Worm (Caenorhabditis elegans) whole organism, late embryonic: ENCODE measurements around the gene C02F5.10.

Experiments
- C08G9.2 ChIP-seq: sonication (generic microtip); optimal IDR thresholded peaks from 2 replicates; lab custom pipeline; 2016; ENCODE audit warnings: mild to moderate bottlenecking, missing genetic modification characterization, moderate library complexity, missing compliant biosample characterization
- K09A11.1 ChIP-seq: sonication (generic microtip); optimal IDR thresholded peaks from 2 replicates; lab custom pipeline; 2017; ENCODE audit warnings: antibody characterized with exemption, mild to moderate bottlenecking, missing genetic modification characterization, missing compliant biosample characterization; ENCODE audit not compliant: insufficient read depth
- T23F11.4 ChIP-seq: fragments of 200-800 bp; sonication (Bioruptor generic); optimal IDR thresholded peaks from 2 replicates; lab custom pipeline; 2018; ENCODE audit warnings: mild to moderate bottlenecking, missing genetic modification characterization, missing compliant biosample characterization
- Y22D7AL.16 ChIP-seq: sonication (generic microtip); optimal IDR thresholded peaks from 2 replicates; lab custom pipeline; 2016; ENCODE audit warnings: missing genetic modification characterization, missing compliant biosample characterization
- ahr-1 ChIP-seq: sonication (generic microtip); optimal IDR thresholded peaks from 2 replicates; lab custom pipeline; 2016; ENCODE audit warnings: missing genetic modification characterization, missing compliant biosample characterization
- ceh-14 ChIP-seq: sonication (generic microtip); optimal IDR thresholded peaks from 2 replicates; lab custom pipeline; 2016; ENCODE audit warnings: missing genotype, missing genetic modification characterization, missing compliant biosample characterization
- ceh-19 ChIP-seq: fragments of 200-800 bp; sonication (Bioruptor generic); optimal IDR thresholded peaks from 2 replicates; lab custom pipeline; 2018; ENCODE audit warnings: mild to moderate bottlenecking, missing genetic modification characterization, missing compliant biosample characterization
- ceh-22 ChIP-seq: sonication (generic microtip); optimal IDR thresholded peaks from 2 replicates; lab custom pipeline; 2017; ENCODE audit warnings: missing biosample characterization, missing genetic modification characterization
- ceh-24 ChIP-seq: sonication (generic microtip); optimal IDR thresholded peaks from 2 replicates; lab custom pipeline; 2016; ENCODE audit warnings: mild to moderate bottlenecking, missing genetic modification characterization, missing compliant biosample characterization
- ceh-30 ChIP-seq: fragments of 150-350 bp; optimal IDR thresholded peaks from 2 replicates; lab custom pipeline; 2014; ENCODE audit warnings: missing biosample characterization, missing genetic modification characterization
- ceh-31 ChIP-seq: sonication (generic microtip); optimal IDR thresholded peaks from 2 replicates; lab custom pipeline; 2016; ENCODE audit warnings: missing genetic modification characterization, missing compliant biosample characterization
- ceh-45 ChIP-seq: fragments of 200-800 bp; sonication (Bioruptor generic); IDR thresholded peaks from 2 replicates; pipeline ENCODE4 v1.3.6; 2022; ENCODE audit warnings: missing genetic modification reagents, missing genetic modification characterization, missing compliant biosample characterization
- ceh-6 ChIP-seq: fragments of 200-800 bp; sonication (Bioruptor generic); optimal IDR thresholded peaks from 2 replicates; lab custom pipeline; 2018; ENCODE audit warnings: mild to moderate bottlenecking, missing genetic modification characterization, missing compliant biosample characterization
- dmd-4 ChIP-seq: sonication (generic microtip); optimal IDR thresholded peaks from 2 replicates; lab custom pipeline; 2016; ENCODE audit warnings: borderline replicate concordance, missing genetic modification characterization, missing compliant biosample characterization
- dve-1 ChIP-seq: sonication (generic microtip); optimal IDR thresholded peaks from 2 replicates; lab custom pipeline; 2017; ENCODE audit warnings: antibody characterized with exemption, mild to moderate bottlenecking, missing genetic modification characterization, missing compliant biosample characterization
- elt-4 ChIP-seq: sonication (generic microtip); optimal IDR thresholded peaks from 2 replicates; lab custom pipeline; 2016; ENCODE audit warnings: missing genetic modification characterization, missing compliant biosample characterization
- ets-4 ChIP-seq: sonication (generic microtip); optimal IDR thresholded peaks from 2 replicates; lab custom pipeline; 2016; ENCODE audit warnings: missing genetic modification characterization, missing compliant biosample characterization
- fax-1 ChIP-seq: sonication (generic microtip); optimal IDR thresholded peaks from 2 replicates; lab custom pipeline; 2016; ENCODE audit warnings: missing genotype, missing genetic modification characterization, missing compliant biosample characterization
- fkh-10 ChIP-seq: fragments of 150-350 bp; optimal IDR thresholded peaks from 2 replicates; lab custom pipeline; 2014; ENCODE audit warnings: missing biosample characterization, missing genetic modification reagents, missing genetic modification characterization
- hlh-30 ChIP-seq: sonication (generic microtip); optimal IDR thresholded peaks from 2 replicates; lab custom pipeline; 2017; ENCODE audit warnings: antibody characterized with exemption, missing genetic modification characterization, missing compliant biosample characterization; ENCODE audit not compliant: insufficient read depth
- hlh-8 ChIP-seq: sonication (generic microtip); optimal IDR thresholded peaks from 2 replicates; lab custom pipeline; 2016; ENCODE audit warnings: missing genotype, missing genetic modification characterization, missing compliant biosample characterization
- lim-6 ChIP-seq: sonication (generic microtip); optimal IDR thresholded peaks from 2 replicates; lab custom pipeline; 2016; ENCODE audit warnings: missing genetic modification characterization, missing compliant biosample characterization
- madf-2 ChIP-seq: sonication (generic microtip); optimal IDR thresholded peaks from 2 replicates; lab custom pipeline; 2017; ENCODE audit warnings: missing genetic modification characterization, missing compliant biosample characterization
- nhr-232 ChIP-seq: sonication (generic microtip); optimal IDR thresholded peaks from 2 replicates; lab custom pipeline; 2016; ENCODE audit warnings: missing genetic modification characterization, missing compliant biosample characterization
- pag-3 ChIP-seq: sonication (generic microtip); optimal IDR thresholded peaks from 2 replicates; lab custom pipeline; 2016; ENCODE audit warnings: missing compliant biosample characterization, missing genetic modification characterization, borderline replicate concordance
- pat-9 ChIP-seq: fragments of 200-800 bp; sonication (Bioruptor generic); optimal IDR thresholded peaks from 2 replicates; lab custom pipeline; 2018; ENCODE audit warnings: mild to moderate bottlenecking, missing genetic modification characterization, moderate library complexity, missing compliant biosample characterization
- pha-2 ChIP-seq: sonication (generic microtip); optimal IDR thresholded peaks from 2 replicates; lab custom pipeline; 2017; ENCODE audit warnings: mild to moderate bottlenecking, missing genetic modification characterization, missing compliant biosample characterization
- pros-1 ChIP-seq: fragments of 150-350 bp; optimal IDR thresholded peaks from 2 replicates; lab custom pipeline; 2014; ENCODE audit warnings: missing biosample characterization, missing genetic modification reagents, missing genetic modification characterization
- rnt-1 ChIP-seq: sonication (generic microtip); optimal IDR thresholded peaks from 2 replicates; lab custom pipeline; 2016; ENCODE audit warnings: missing genetic modification characterization, missing compliant biosample characterization
- sox-4 ChIP-seq: sonication (generic microtip); optimal IDR thresholded peaks from 2 replicates; lab custom pipeline; 2017; ENCODE audit warnings: mild to moderate bottlenecking, missing genetic modification characterization, inconsistent platforms, missing compliant biosample characterization
- syd-9 ChIP-seq: sonication (generic microtip); optimal IDR thresholded peaks from 2 replicates; lab custom pipeline; 2016; ENCODE audit warnings: mild to moderate bottlenecking, missing genetic modification characterization, moderate library complexity, missing compliant biosample characterization
- ttx-3 ChIP-seq: sonication (generic microtip); optimal IDR thresholded peaks from 2 replicates; lab custom pipeline; 2016; ENCODE audit warnings: missing genetic modification reagents, missing genetic modification characterization, missing compliant biosample characterization
- unc-3 ChIP-seq, 2 experiments: fragments of 200-800 bp in 1 of 2; sonication (Bioruptor generic) in 1 of 2; sonication (generic microtip) in 1 of 2; conservative IDR thresholded peaks in 1 of 2; optimal IDR thresholded peaks in 1 of 2; 2 replicates each; pipeline versions ENCODE4 v1.3.6 to Lab custom; 2016 to 2022; ENCODE audit warnings: missing compliant biosample characterization in 2 of 2, missing genetic modification characterization in 2 of 2, missing genetic modification reagents in 1 of 2
- unc-42 ChIP-seq: sonication (generic microtip); optimal IDR thresholded peaks from 2 replicates; lab custom pipeline; 2016; ENCODE audit warnings: missing genotype, missing genetic modification characterization, missing compliant biosample characterization
- unc-55 ChIP-seq: sonication (generic microtip); optimal IDR thresholded peaks from 2 replicates; lab custom pipeline; 2017; ENCODE audit warnings: missing biosample characterization, missing genetic modification reagents, missing genetic modification characterization
- ztf-16 ChIP-seq: sonication (generic microtip); optimal IDR thresholded peaks from 2 replicates; lab custom pipeline; 2017; ENCODE audit warnings: missing genetic modification characterization, missing compliant biosample characterization

Gene C02F5.10

DNA sequence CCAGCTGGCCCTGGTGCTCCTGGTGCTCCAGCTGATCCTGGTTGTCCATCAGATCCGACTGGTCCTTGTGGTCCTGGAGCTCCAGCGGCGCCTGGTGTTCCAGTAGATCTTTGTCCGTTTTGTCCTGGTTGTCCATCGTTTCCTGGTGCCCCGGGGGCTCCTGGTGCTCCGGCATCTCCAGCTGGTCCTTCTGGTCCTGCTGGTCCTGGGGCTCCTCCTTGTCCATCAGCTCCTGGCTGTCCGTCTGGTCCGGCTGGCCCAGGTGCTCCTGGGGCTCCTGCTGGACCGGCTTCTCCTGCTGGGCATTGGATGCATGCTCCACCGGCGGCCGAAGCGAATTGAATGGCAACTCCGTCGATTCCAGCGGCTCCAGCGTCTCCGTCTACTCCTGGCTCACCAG lies 13.3 kb upstream of the C02F5.10 start (continued):
- TF ChIP-seq pat-9: no peak
- TF ChIP-seq K09A11.1 (tag; lab: Kevin White, UChicago): no peak
- TF ChIP-seq lim-6 (tag; lab: Kevin White, UChicago): peak; percentile 14
- no peak for TF ChIP-seq hlh-30
- no peak for TF ChIP-seq fax-1 (tag; lab: Kevin White, UChicago)
- TF ChIP-seq T23F11.4 (GFP tag; lab: Kevin White, UChicago): no peak
- peak; percentile 29 for TF ChIP-seq syd-9 (tag; lab: Kevin White, UChicago)
- no peak for TF ChIP-seq dmd-4 (tag; lab: Kevin White, UChicago)
- TF ChIP-seq sox-4 (tag; lab: Kevin White, UChicago): no peak
- TF ChIP-seq ceh-6: no peak
- TF ChIP-seq unc-42 (tag; lab: Kevin White, UChicago): no peak
- no peak for TF ChIP-seq dve-1 (tag; lab: Kevin White, UChicago)
- TF ChIP-seq Y22D7AL.16 (tag; lab: Kevin White, UChicago): no peak
- no peak for TF ChIP-seq C08G9.2 (tag; lab: Kevin White, UChicago)
- no peak for TF ChIP-seq ztf-16 (tag; lab: Kevin White, UChicago)
- TF ChIP-seq pros-1: no peak
- TF ChIP-seq rnt-1: no peak
- TF ChIP-seq, all 69 proteins: peak for 8

DNA sequence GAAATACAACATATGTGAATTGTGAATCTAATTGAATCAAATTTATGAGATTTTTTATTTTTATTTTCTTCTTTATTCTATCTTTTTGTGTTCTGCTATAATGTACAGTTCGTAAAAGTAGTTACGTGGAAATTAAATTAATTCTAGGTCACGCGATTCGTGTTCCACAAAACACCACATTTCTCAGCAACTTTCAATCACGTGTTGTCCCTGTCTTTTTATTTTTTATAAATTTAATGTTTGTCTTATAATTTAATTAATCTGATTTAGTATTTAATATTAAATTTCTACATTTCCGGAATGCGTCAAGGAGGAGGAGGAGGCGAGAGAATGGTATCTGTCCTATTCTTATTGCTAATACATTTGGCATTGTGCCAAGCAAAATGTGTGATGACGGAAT lies 8.8 kb upstream of the C02F5.10 start, which contains the start of gene ncr-2:
TSS of gene ncr-2 (plus strand) at position 301 of the 400 bp plus-strand sequence.
- TF ChIP-seq hlh-8: no peak
- no peak for TF ChIP-seq unc-42 (tag; lab: Kevin White, UChicago)
- no peak for TF ChIP-seq madf-2
- TF ChIP-seq pha-2 (tag; lab: Kevin White, UChicago): no peak
- TF ChIP-seq pag-3 (tag; lab: Kevin White, UChicago): no peak
- no peak for TF ChIP-seq ceh-14 (tag; lab: Kevin White, UChicago)
- TF ChIP-seq fkh-10 (GFP tag; lab: Kevin White, UChicago): no peak
- no peak for TF ChIP-seq ceh-30 (tag; lab: Kevin White, UChicago)
- no peak for TF ChIP-seq ceh-45
- no peak for TF ChIP-seq ztf-16 (tag; lab: Kevin White, UChicago)

- TF ChIP-seq unc-55 (GFP tag; lab: Kevin White, UChicago): no peak
- no peak for TF ChIP-seq ceh-22
- no peak for TF ChIP-seq sox-4 (tag; lab: Kevin White, UChicago)
- no peak for TF ChIP-seq ttx-3 (tag; lab: Kevin White, UChicago)
- no peak for TF ChIP-seq ceh-14 (tag; lab: Kevin White, UChicago)
- no peak for TF ChIP-seq ahr-1 (tag; lab: Kevin White, UChicago)
- no peak for TF ChIP-seq lim-6 (tag; lab: Kevin White, UChicago)
- no peak for TF ChIP-seq ets-4 (tag; lab: Kevin White, UChicago)
- no peak for TF ChIP-seq elt-4 (tag; lab: Kevin White, UChicago)
- TF ChIP-seq ceh-31 (tag; lab: Kevin White, UChicago): no peak
- no peak for TF ChIP-seq ceh-24 (tag; lab: Kevin White, UChicago)
- TF ChIP-seq ztf-16 (tag; lab: Kevin White, UChicago): no peak
- TF ChIP-seq ceh-19 (GFP tag; lab: Kevin White, UChicago): no peak
- TF ChIP-seq nhr-232 (tag; lab: Kevin White, UChicago): no peak
- TF ChIP-seq ceh-30 (tag; lab: Kevin White, UChicago): no peak
- no peak for TF ChIP-seq rnt-1
- no peak for TF ChIP-seq K09A11.1 (tag; lab: Kevin White, UChicago)
- TF ChIP-seq unc-3 (GFP tag; conservative IDR thresholded peaks at IDR 0.05; lab: Robert Waterston, UW): no peak
- TF ChIP-seq unc-3 (tag; optimal IDR thresholded peaks at IDR 0.05; lab: Kevin White, UChicago): no peak
- no peak for TF ChIP-seq syd-9 (tag; lab: Kevin White, UChicago)
These were observed 5.7 kb upstream of the C02F5.10 start, which contains the start of gene F09G8.5 for ce11 chrIII:8254938-8255337. F09G8.5 (plus strand) TSS chrIII:8254975.
